Worm (Caenorhabditis elegans) whole organism, L1 larva: ENCODE data around the gene nspf-1.

Experiments used
- aha-1 ChIP-seq: fragments of 150-350 bp; optimal IDR thresholded peaks from 2 replicates; lab custom pipeline; 2014; ENCODE audit warnings: missing biosample characterization, missing genetic modification characterization
- aly-2 ChIP-seq: fragments of 150-350 bp; optimal IDR thresholded peaks from 2 replicates; lab custom pipeline; 2014; ENCODE audit warnings: missing biosample characterization, missing genetic modification characterization
- ama-1 ChIP-seq: fragments of 150-350 bp; optimal IDR thresholded peaks from 2 replicates; lab custom pipeline; 2014
- ceh-8 ChIP-seq: fragments of 200-800 bp; sonication (Bioruptor generic); optimal IDR thresholded peaks from 2 replicates; lab custom pipeline; 2018; ENCODE audit warnings: mild to moderate bottlenecking, missing genetic modification characterization, moderate library complexity, missing compliant biosample characterization
- ceh-82 ChIP-seq, 3 experiments: fragments of 150-350 bp in 1 of 3; sonication (generic microtip) in 2 of 3; optimal IDR thresholded peaks; 2 replicates each; lab custom pipeline; 2014 to 2017; ENCODE audit warnings: missing biosample characterization in 3 of 3, missing genetic modification characterization in 3 of 3
- ceh-88 ChIP-seq: fragments of 200-800 bp; sonication (Bioruptor generic); IDR thresholded peaks from 2 replicates; pipeline ENCODE4 v1.3.6; 2022; ENCODE audit warnings: missing genetic modification characterization, missing compliant biosample characterization
- dsc-1 ChIP-seq: sonication (generic microtip); optimal IDR thresholded peaks from 2 replicates; lab custom pipeline; 2016; ENCODE audit warnings: mild to moderate bottlenecking, missing genetic modification characterization, missing compliant biosample characterization
- efl-1 ChIP-seq, 4 experiments: fragments of 150-350 bp; optimal IDR thresholded peaks in 3 of 4; peaks in 1 of 4; 1 replicate in 1 of 4; 2 replicates in 3 of 4; lab custom pipeline; 2014; ENCODE audit warnings: missing biosample characterization in 2 of 4, missing genetic modification characterization in 2 of 4, missing genetic modification reagents in 2 of 4
- egl-13 ChIP-seq: sonication (generic microtip); optimal IDR thresholded peaks from 2 replicates; lab custom pipeline; 2016; ENCODE audit warnings: missing genotype, missing genetic modification reagents, missing genetic modification characterization, missing compliant biosample characterization
- fkh-10 ChIP-seq: sonication (generic microtip); optimal IDR thresholded peaks from 2 replicates; lab custom pipeline; 2017; ENCODE audit warnings: missing biosample characterization, missing genetic modification reagents, missing genetic modification characterization
- fkh-4 ChIP-seq: sonication (generic microtip); optimal IDR thresholded peaks from 2 replicates; lab custom pipeline; 2016; ENCODE audit warnings: missing compliant biosample characterization, missing genetic modification characterization, borderline replicate concordance
- fos-1 ChIP-seq: fragments of 150-350 bp; optimal IDR thresholded peaks from 2 replicates; lab custom pipeline; 2014; ENCODE audit warnings: missing biosample characterization, missing genetic modification characterization
- grh-1 ChIP-seq: fragments of 200-800 bp; sonication (Bioruptor generic); IDR thresholded peaks from 2 replicates; pipeline ENCODE4 v1.3.6; 2022; ENCODE audit warnings: missing genetic modification reagents, missing genetic modification characterization, missing compliant biosample characterization
- hlh-17 ChIP-seq: fragments of 200-800 bp; sonication (Bioruptor generic); optimal IDR thresholded peaks from 2 replicates; lab custom pipeline; 2018; ENCODE audit warnings: missing genetic modification characterization, mild to moderate bottlenecking, missing compliant biosample characterization, moderate library complexity, borderline replicate concordance
- hpl-2 ChIP-seq: fragments of 150-350 bp; optimal IDR thresholded peaks from 2 replicates; lab custom pipeline; 2014; ENCODE audit warnings: missing biosample characterization, missing genetic modification reagents, missing genetic modification characterization
- irx-1 ChIP-seq: sonication (generic microtip); optimal IDR thresholded peaks from 2 replicates; lab custom pipeline; 2016; ENCODE audit warnings: missing genetic modification characterization, missing compliant biosample characterization
- isw-1 ChIP-seq: fragments of 200-800 bp; sonication (Bioruptor generic); IDR thresholded peaks from 2 replicates; pipeline ENCODE4 v1.3.6; 2022; ENCODE audit warnings: missing genetic modification characterization, missing compliant biosample characterization
- jun-1 ChIP-seq: fragments of 150-350 bp; optimal IDR thresholded peaks from 2 replicates; lab custom pipeline; 2014; ENCODE audit warnings: missing biosample characterization, missing genetic modification reagents, missing genetic modification characterization
- lin-13 ChIP-seq: fragments of 150-350 bp; optimal IDR thresholded peaks from 2 replicates; lab custom pipeline; 2014; ENCODE audit warnings: missing biosample characterization, missing genetic modification reagents, missing genetic modification characterization
- lin-14 ChIP-seq: fragments of 200-800 bp; sonication (Bioruptor generic); optimal IDR thresholded peaks from 2 replicates; lab custom pipeline; 2018; ENCODE audit warnings: mild to moderate bottlenecking, missing genetic modification characterization, moderate library complexity, missing compliant biosample characterization
- lin-15B ChIP-seq: fragments of 150-350 bp; sonication (generic microtip); optimal IDR thresholded peaks from 3 replicates; lab custom pipeline; 2014; ENCODE audit warnings: missing biosample characterization, missing genetic modification characterization
- lin-35 ChIP-seq, 2 experiments: fragments of 150-350 bp; optimal IDR thresholded peaks; 2 replicates each; lab custom pipeline; 2014; ENCODE audit warnings: missing biosample characterization in 2 of 2, missing genetic modification characterization in 2 of 2, missing genetic modification reagents in 2 of 2
- lin-39 ChIP-seq: fragments of 150-350 bp; optimal IDR thresholded peaks from 2 replicates; lab custom pipeline; 2014; ENCODE audit warnings: missing biosample characterization, missing genetic modification reagents, missing genetic modification characterization
- lir-3 ChIP-seq: sonication (generic microtip); optimal IDR thresholded peaks from 2 replicates; lab custom pipeline; 2016; ENCODE audit warnings: mild to moderate bottlenecking, missing genetic modification characterization, moderate library complexity, missing compliant biosample characterization; ENCODE audit not compliant: poor library complexity
- lsy-2 ChIP-seq, 2 experiments: fragments of 150-350 bp; optimal IDR thresholded peaks; 2 replicates each; lab custom pipeline; 2014; ENCODE audit warnings: missing biosample characterization in 2 of 2, missing genetic modification characterization in 2 of 2
- mab-9 ChIP-seq: fragments of 200-800 bp; sonication (Bioruptor generic); IDR thresholded peaks from 2 replicates; pipeline ENCODE4 v1.3.6; 2022; ENCODE audit warnings: missing genetic modification reagents, missing genetic modification characterization, missing compliant biosample characterization
- mef-2 ChIP-seq: fragments of 150-350 bp; optimal IDR thresholded peaks from 2 replicates; lab custom pipeline; 2014; ENCODE audit warnings: missing biosample characterization, missing genetic modification characterization
- mep-1 ChIP-seq: fragments of 150-350 bp; optimal IDR thresholded peaks from 2 replicates; lab custom pipeline; 2014; ENCODE audit warnings: missing biosample characterization, missing genetic modification characterization
- nhr-11 ChIP-seq: fragments of 150-350 bp; optimal IDR thresholded peaks from 2 replicates; lab custom pipeline; 2014; ENCODE audit warnings: missing biosample characterization, missing genetic modification characterization
- nhr-12 ChIP-seq: sonication (generic microtip); optimal IDR thresholded peaks from 2 replicates; lab custom pipeline; 2017; ENCODE audit warnings: missing biosample characterization, missing genetic modification characterization
- nhr-237 ChIP-seq: fragments of 150-350 bp; optimal IDR thresholded peaks from 2 replicates; lab custom pipeline; 2014; ENCODE audit warnings: missing biosample characterization, missing genetic modification characterization
- nhr-71 ChIP-seq: sonication (generic microtip); optimal IDR thresholded peaks from 2 replicates; lab custom pipeline; 2016; ENCODE audit warnings: mild to moderate bottlenecking, missing genetic modification characterization, moderate library complexity, missing compliant biosample characterization
- nhr-76 ChIP-seq: sonication (generic microtip); optimal IDR thresholded peaks from 2 replicates; lab custom pipeline; 2017; ENCODE audit warnings: missing biosample characterization, missing genetic modification characterization
- nhr-77 ChIP-seq: fragments of 150-350 bp; optimal IDR thresholded peaks from 2 replicates; lab custom pipeline; 2014; ENCODE audit warnings: missing biosample characterization, missing genetic modification characterization
- nhr-85 ChIP-seq: sonication (generic microtip); peaks from one replicate; lab custom pipeline; 2016; ENCODE audit warnings: missing genetic modification characterization, inconsistent platforms, missing compliant biosample characterization
- pax-3 ChIP-seq: fragments of 200-800 bp; sonication (Bioruptor generic); optimal IDR thresholded peaks from 2 replicates; lab custom pipeline; 2018; ENCODE audit warnings: mild to moderate bottlenecking, missing genetic modification characterization, moderate library complexity, missing compliant biosample characterization
- rnt-1 ChIP-seq: sonication (generic microtip); optimal IDR thresholded peaks from 2 replicates; lab custom pipeline; 2016; ENCODE audit warnings: mild to moderate bottlenecking, missing genetic modification characterization, moderate library complexity, missing compliant biosample characterization
- snpc-4 ChIP-seq: fragments of 150-350 bp; optimal IDR thresholded peaks from 2 replicates; lab custom pipeline; 2014; ENCODE audit warnings: missing biosample characterization, missing genetic modification characterization
- snu-23 ChIP-seq: sonication (generic microtip); optimal IDR thresholded peaks from 2 replicates; lab custom pipeline; 2016; ENCODE audit warnings: missing genetic modification characterization, missing compliant biosample characterization
- sup-37 ChIP-seq: fragments of 200-800 bp; sonication (Bioruptor generic); optimal IDR thresholded peaks from 2 replicates; lab custom pipeline; 2018; ENCODE audit warnings: mild to moderate bottlenecking, missing genetic modification characterization, missing compliant biosample characterization
- tbx-2 ChIP-seq: sonication (generic microtip); optimal IDR thresholded peaks from 2 replicates; lab custom pipeline; 2016; ENCODE audit warnings: missing genetic modification characterization, missing compliant biosample characterization
- tlp-1 ChIP-seq: fragments of 150-350 bp; optimal IDR thresholded peaks from 2 replicates; lab custom pipeline; 2014; ENCODE audit warnings: missing biosample characterization, missing genetic modification characterization
- unc-130 ChIP-seq: fragments of 150-350 bp; optimal IDR thresholded peaks from 2 replicates; lab custom pipeline; 2017; ENCODE audit warnings: missing biosample characterization, missing genetic modification characterization, inconsistent platforms
- xbp-1 ChIP-seq: sonication (generic microtip); optimal IDR thresholded peaks from 2 replicates; lab custom pipeline; 2016; ENCODE audit warnings: missing genetic modification characterization, missing compliant biosample characterization
- zag-1 ChIP-seq: fragments of 150-350 bp; optimal IDR thresholded peaks from 2 replicates; lab custom pipeline; 2014; ENCODE audit warnings: missing biosample characterization, missing genetic modification characterization
- zip-4 ChIP-seq: fragments of 200-800 bp; sonication (Bioruptor generic); optimal IDR thresholded peaks from 2 replicates; lab custom pipeline; 2018; ENCODE audit warnings: mild to moderate bottlenecking, missing genetic modification characterization, moderate library complexity, missing compliant biosample characterization
- ztf-4 ChIP-seq: fragments of 150-350 bp; optimal IDR thresholded peaks from 2 replicates; lab custom pipeline; 2014; ENCODE audit warnings: missing biosample characterization, missing genetic modification characterization

The nspf-1 gene

ce11 chrII:2726774-2727173 lies 39.3 kb downstream of the nspf-1 start:
- peak; percentile 33 for TF ChIP-seq lin-14 (GFP tag; lab: Kevin White, UChicago)
- no peak for TF ChIP-seq lin-35 (GFP tag; optimal IDR thresholded peaks at IDR 0.05; lab: Kevin White, UChicago)
- peak; percentile 43 for TF ChIP-seq rnt-1 (tag; lab: Kevin White, UChicago)
- no peak for TF ChIP-seq sup-37 (GFP tag; lab: Kevin White, UChicago)
- TF ChIP-seq nhr-85 (tag; lab: Kevin White, UChicago) = no peak
- TF ChIP-seq hpl-2 (GFP tag; lab: Kevin White, UChicago) = no peak
- TF ChIP-seq mep-1 = no peak
- peak; percentile 0 for TF ChIP-seq nhr-71
- TF ChIP-seq ceh-88 (GFP tag; lab: Robert Waterston, UW) = no peak

- no peak for TF ChIP-seq zag-1
- TF ChIP-seq lsy-2 (tag; optimal IDR thresholded peaks at IDR 0.05; lab: Kevin White, UChicago) = no peak
- no peak for TF ChIP-seq lin-13
- TF ChIP-seq fkh-10 (GFP tag; lab: Kevin White, UChicago) = peak; percentile 63
- no peak for TF ChIP-seq fos-1 (tag; lab: Kevin White, UChicago)
- TF ChIP-seq mep-1 = no peak
- peak; percentile 34 for TF ChIP-seq lin-14 (GFP tag; lab: Kevin White, UChicago)
- no peak for TF ChIP-seq tbx-2 (tag; lab: Kevin White, UChicago)
Observed at ce11 chrII:2730647-2731046, 43.2 kb downstream of the nspf-1 start.

ce11 chrII:2734266-2734665 lies 46.8 kb downstream of the nspf-1 start:
- TF ChIP-seq lin-35 (GFP tag; optimal IDR thresholded peaks at IDR 0.05; lab: Kevin White, UChicago) (no peak), efl-1 (optimal IDR thresholded peaks at IDR 0.05; lab: Kevin White, UChicago) (no peak), efl-1 (GFP tag; optimal IDR thresholded peaks at IDR 0.05 in 1 of 2; lab: Kevin White, UChicago) (no peak), mef-2 (tag; lab: Kevin White, UChicago) (no peak), hpl-2 (GFP tag; lab: Kevin White, UChicago) (no peak), lir-3 (tag; lab: Kevin White, UChicago) (no peak), xbp-1 (tag; lab: Kevin White, UChicago) (no peak)

DNA sequence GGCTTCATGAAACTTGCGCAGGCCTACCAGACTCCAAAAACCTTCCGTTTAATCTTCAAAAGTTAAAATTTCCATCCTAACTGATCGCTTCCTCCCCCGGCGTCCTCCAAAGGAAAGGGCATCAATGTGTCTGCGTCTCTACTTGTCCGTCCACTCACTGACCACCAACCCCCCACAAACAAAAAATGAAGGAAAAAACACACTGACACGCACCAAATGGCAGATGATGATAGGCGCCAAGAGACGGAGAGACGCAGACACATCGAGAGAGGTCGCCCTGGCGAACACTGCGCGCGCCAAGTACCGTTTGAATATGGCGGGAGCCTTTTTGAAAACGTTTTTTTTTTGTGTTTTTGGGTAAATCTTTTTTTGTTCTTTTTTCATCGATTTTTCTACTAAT lies 47.3 kb downstream of the nspf-1 start:
- peak in 1 of 2 experiments; percentile 4 for TF ChIP-seq lin-35 (GFP tag; optimal IDR thresholded peaks at IDR 0.05; lab: Kevin White, UChicago)
- peak in 1 of 3 experiments; percentile 61 for TF ChIP-seq ceh-82 (tag; optimal IDR thresholded peaks at IDR 0.05; lab: Kevin White, UChicago)
- TF ChIP-seq irx-1 (tag; lab: Kevin White, UChicago) = no peak
- TF ChIP-seq ama-1 = no peak
- no peak for TF ChIP-seq hlh-17 (GFP tag; lab: Kevin White, UChicago)
- peak; percentile 33 for TF ChIP-seq snu-23 (GFP tag; lab: Kevin White, UChicago)
- peak in 1 of 2 experiments; percentile 38 for TF ChIP-seq lsy-2 (tag; optimal IDR thresholded peaks at IDR 0.05; lab: Kevin White, UChicago)
- no peak for TF ChIP-seq lin-39 (tag; lab: Kevin White, UChicago)
- TF ChIP-seq snpc-4 (tag; lab: Kevin White, UChicago) = no peak
- no peak for TF ChIP-seq lin-13
- TF ChIP-seq nhr-77 = no peak
- TF ChIP-seq nhr-237 (tag; lab: Kevin White, UChicago) = no peak
- no peak for TF ChIP-seq lin-15B (tag; lab: Kevin White, UChicago)
- no peak for TF ChIP-seq unc-130 (tag; lab: Kevin White, UChicago)
- no peak for TF ChIP-seq jun-1
- TF ChIP-seq dsc-1 (tag; lab: Kevin White, UChicago) = no peak
- TF ChIP-seq zip-4 = no peak
- no peak for TF ChIP-seq grh-1 (GFP tag; lab: Robert Waterston, UW)
- TF ChIP-seq efl-1 (optimal IDR thresholded peaks at IDR 0.05; lab: Kevin White, UChicago) = peak; percentile 40 to 44
- TF ChIP-seq efl-1 (GFP tag; optimal IDR thresholded peaks at IDR 0.05 in 1 of 2; lab: Kevin White, UChicago) = peak; percentile 0 to 93
- no peak for TF ChIP-seq nhr-76 (tag; lab: Kevin White, UChicago)
- no peak for TF ChIP-seq fkh-4 (tag; lab: Kevin White, UChicago)
- no peak for TF ChIP-seq nhr-12 (tag; lab: Kevin White, UChicago)
- TF ChIP-seq isw-1 (GFP tag; lab: Robert Waterston, UW) = no peak
- TF ChIP-seq mep-1 = peak; percentile 22
- no peak for TF ChIP-seq egl-13
- no peak for TF ChIP-seq ztf-4 (tag; lab: Kevin White, UChicago)
- TF ChIP-seq tlp-1 = no peak
- no peak for TF ChIP-seq xbp-1 (tag; lab: Kevin White, UChicago)
- no peak for TF ChIP-seq pax-3 (tag; lab: Kevin White, UChicago)
- no peak for TF ChIP-seq mab-9 (GFP tag; lab: Robert Waterston, UW)
- TF ChIP-seq aha-1 (tag; lab: Kevin White, UChicago) = no peak
- TF ChIP-seq aly-2 = no peak
- TF ChIP-seq nhr-11 (tag; lab: Kevin White, UChicago) = no peak
- TF ChIP-seq ceh-8 (GFP tag; lab: Kevin White, UChicago) = no peak
